Worm (Caenorhabditis elegans) whole organism, L1 larva: Measurements from ENCODE around the gene T23F2.3.
A peak's percentile ranks its signal among the peaks of the same experiment; 100 is the strongest.

Experiments
- C04F5.9 ChIP-seq: sonication (generic microtip); optimal IDR thresholded peaks from 2 replicates; lab custom pipeline; 2016; ENCODE audit warnings: missing genetic modification characterization, missing compliant biosample characterization
- C16A3.4 ChIP-seq: fragments of 150-350 bp; optimal IDR thresholded peaks from 2 replicates; lab custom pipeline; 2014; ENCODE audit warnings: missing biosample characterization, missing genetic modification characterization
- C34B4.2 ChIP-seq: sonication (generic microtip); optimal IDR thresholded peaks from 2 replicates; lab custom pipeline; 2017; ENCODE audit warnings: mild to moderate bottlenecking, missing genetic modification characterization, missing compliant biosample characterization
- alr-1 ChIP-seq: fragments of 200-800 bp; sonication (Bioruptor generic); optimal IDR thresholded peaks from 2 replicates; lab custom pipeline; 2018; ENCODE audit warnings: borderline replicate concordance, mild to moderate bottlenecking, missing genetic modification characterization, missing compliant biosample characterization
- aly-2 ChIP-seq: fragments of 150-350 bp; optimal IDR thresholded peaks from 2 replicates; lab custom pipeline; 2014; ENCODE audit warnings: missing biosample characterization, missing genetic modification characterization
- ama-1 ChIP-seq: fragments of 150-350 bp; optimal IDR thresholded peaks from 2 replicates; lab custom pipeline; 2014
- blmp-1 ChIP-seq: fragments of 150-350 bp; optimal IDR thresholded peaks from 2 replicates; lab custom pipeline; 2014; ENCODE audit warnings: missing biosample characterization, missing genetic modification characterization
- ceh-8 ChIP-seq: fragments of 200-800 bp; sonication (Bioruptor generic); optimal IDR thresholded peaks from 2 replicates; lab custom pipeline; 2018; ENCODE audit warnings: mild to moderate bottlenecking, missing genetic modification characterization, moderate library complexity, missing compliant biosample characterization
- ceh-90 ChIP-seq: sonication (generic microtip); optimal IDR thresholded peaks from 2 replicates; lab custom pipeline; 2016; ENCODE audit warnings: missing genetic modification characterization, missing compliant biosample characterization
- dpl-1 ChIP-seq, 3 experiments: fragments of 150-350 bp in 2 of 3; sonication (generic microtip) in 1 of 3; optimal IDR thresholded peaks; 2 replicates each; lab custom pipeline; 2014 to 2017; ENCODE audit warnings: missing biosample characterization in 3 of 3, missing genetic modification characterization in 3 of 3, missing genetic modification reagents in 3 of 3
- dsc-1 ChIP-seq: sonication (generic microtip); optimal IDR thresholded peaks from 2 replicates; lab custom pipeline; 2016; ENCODE audit warnings: mild to moderate bottlenecking, missing genetic modification characterization, missing compliant biosample characterization
- egl-13 ChIP-seq: sonication (generic microtip); optimal IDR thresholded peaks from 2 replicates; lab custom pipeline; 2016; ENCODE audit warnings: missing genotype, missing genetic modification reagents, missing genetic modification characterization, missing compliant biosample characterization
- elt-3 ChIP-seq, 6 experiments: fragments of 150-350 bp in 1 of 6; sonication (generic microtip); optimal IDR thresholded peaks; 2 replicates each; lab custom pipeline; 2017 to 2018; ENCODE audit warnings: missing biosample characterization in 6 of 6, missing genetic modification characterization in 6 of 6, inconsistent platforms in 1 of 6
- ets-5 ChIP-seq: fragments of 200-800 bp; sonication (Bioruptor generic); IDR thresholded peaks from 2 replicates; pipeline ENCODE4 v1.3.6; 2022; ENCODE audit warnings: missing genetic modification characterization, missing compliant biosample characterization
- fkh-10 ChIP-seq: sonication (generic microtip); optimal IDR thresholded peaks from 2 replicates; lab custom pipeline; 2017; ENCODE audit warnings: missing biosample characterization, missing genetic modification reagents, missing genetic modification characterization
- fkh-4 ChIP-seq: sonication (generic microtip); optimal IDR thresholded peaks from 2 replicates; lab custom pipeline; 2016; ENCODE audit warnings: missing compliant biosample characterization, missing genetic modification characterization, borderline replicate concordance
- fkh-8 ChIP-seq: sonication (generic microtip); optimal IDR thresholded peaks from 2 replicates; lab custom pipeline; 2016; ENCODE audit warnings: mild to moderate bottlenecking, missing genetic modification characterization, missing compliant biosample characterization
- fos-1 ChIP-seq: fragments of 150-350 bp; optimal IDR thresholded peaks from 2 replicates; lab custom pipeline; 2014; ENCODE audit warnings: missing biosample characterization, missing genetic modification characterization
- hlh-17 ChIP-seq: fragments of 200-800 bp; sonication (Bioruptor generic); optimal IDR thresholded peaks from 2 replicates; lab custom pipeline; 2018; ENCODE audit warnings: missing genetic modification characterization, mild to moderate bottlenecking, missing compliant biosample characterization, moderate library complexity, borderline replicate concordance
- hlh-4 ChIP-seq: sonication (generic microtip); optimal IDR thresholded peaks from 2 replicates; lab custom pipeline; 2016; ENCODE audit warnings: mild to moderate bottlenecking, missing genetic modification characterization, missing compliant biosample characterization
- isw-1 ChIP-seq: fragments of 200-800 bp; sonication (Bioruptor generic); IDR thresholded peaks from 2 replicates; pipeline ENCODE4 v1.3.6; 2022; ENCODE audit warnings: missing genetic modification characterization, missing compliant biosample characterization
- jun-1 ChIP-seq: fragments of 150-350 bp; optimal IDR thresholded peaks from 2 replicates; lab custom pipeline; 2014; ENCODE audit warnings: missing biosample characterization, missing genetic modification reagents, missing genetic modification characterization
- lin-39 ChIP-seq: fragments of 150-350 bp; optimal IDR thresholded peaks from 2 replicates; lab custom pipeline; 2014; ENCODE audit warnings: missing biosample characterization, missing genetic modification reagents, missing genetic modification characterization
- lsy-2 ChIP-seq, 2 experiments: fragments of 150-350 bp; optimal IDR thresholded peaks; 2 replicates each; lab custom pipeline; 2014; ENCODE audit warnings: missing biosample characterization in 2 of 2, missing genetic modification characterization in 2 of 2
- nhr-11 ChIP-seq: fragments of 150-350 bp; optimal IDR thresholded peaks from 2 replicates; lab custom pipeline; 2014; ENCODE audit warnings: missing biosample characterization, missing genetic modification characterization
- nhr-12 ChIP-seq: sonication (generic microtip); optimal IDR thresholded peaks from 2 replicates; lab custom pipeline; 2017; ENCODE audit warnings: missing biosample characterization, missing genetic modification characterization
- nhr-19 ChIP-seq: fragments of 200-800 bp; sonication (Bioruptor generic); conservative IDR thresholded peaks from 2 replicates; pipeline ENCODE4 v1.3.6; 2022; ENCODE audit warnings: missing genetic modification characterization, missing compliant biosample characterization
- nhr-20 ChIP-seq: sonication (generic microtip); optimal IDR thresholded peaks from 2 replicates; lab custom pipeline; 2016; ENCODE audit warnings: mild to moderate bottlenecking, missing genetic modification characterization, missing compliant biosample characterization
- nhr-28 ChIP-seq: fragments of 150-350 bp; optimal IDR thresholded peaks from 2 replicates; lab custom pipeline; 2014; ENCODE audit warnings: missing biosample characterization, missing genetic modification characterization
- nhr-47 ChIP-seq: sonication (generic microtip); optimal IDR thresholded peaks from 2 replicates; lab custom pipeline; 2016; ENCODE audit warnings: mild to moderate bottlenecking, missing genetic modification characterization, moderate library complexity, missing compliant biosample characterization
- nhr-71 ChIP-seq: sonication (generic microtip); optimal IDR thresholded peaks from 2 replicates; lab custom pipeline; 2016; ENCODE audit warnings: mild to moderate bottlenecking, missing genetic modification characterization, moderate library complexity, missing compliant biosample characterization
- nhr-76 ChIP-seq: sonication (generic microtip); optimal IDR thresholded peaks from 2 replicates; lab custom pipeline; 2017; ENCODE audit warnings: missing biosample characterization, missing genetic modification characterization
- nhr-77 ChIP-seq: fragments of 150-350 bp; optimal IDR thresholded peaks from 2 replicates; lab custom pipeline; 2014; ENCODE audit warnings: missing biosample characterization, missing genetic modification characterization
- nhr-84 ChIP-seq: sonication (generic microtip); optimal IDR thresholded peaks from 2 replicates; lab custom pipeline; 2017; ENCODE audit warnings: missing biosample characterization, missing genetic modification characterization
- nhr-85 ChIP-seq: sonication (generic microtip); peaks from one replicate; lab custom pipeline; 2016; ENCODE audit warnings: missing genetic modification characterization, inconsistent platforms, missing compliant biosample characterization
- pag-3 ChIP-seq: sonication (generic microtip); optimal IDR thresholded peaks from 2 replicates; lab custom pipeline; 2017; ENCODE audit warnings: missing genetic modification characterization, mild to moderate bottlenecking, missing compliant biosample characterization, antibody characterized with exemption, borderline replicate concordance; ENCODE audit not compliant: insufficient read depth
- pax-3 ChIP-seq: fragments of 200-800 bp; sonication (Bioruptor generic); optimal IDR thresholded peaks from 2 replicates; lab custom pipeline; 2018; ENCODE audit warnings: mild to moderate bottlenecking, missing genetic modification characterization, moderate library complexity, missing compliant biosample characterization
- pqm-1 ChIP-seq: sonication (generic microtip); optimal IDR thresholded peaks from 3 replicates; lab custom pipeline; 2017; ENCODE audit warnings: missing biosample characterization, missing genetic modification characterization
- skn-1 ChIP-seq: fragments of 150-350 bp; optimal IDR thresholded peaks from 2 replicates; lab custom pipeline; 2014; ENCODE audit warnings: missing biosample characterization, missing genetic modification characterization
- sox-4 ChIP-seq: sonication (generic microtip); optimal IDR thresholded peaks from 2 replicates; lab custom pipeline; 2016; ENCODE audit warnings: missing genetic modification characterization, missing compliant biosample characterization
- sup-37 ChIP-seq: fragments of 200-800 bp; sonication (Bioruptor generic); optimal IDR thresholded peaks from 2 replicates; lab custom pipeline; 2018; ENCODE audit warnings: mild to moderate bottlenecking, missing genetic modification characterization, missing compliant biosample characterization
- swsn-7 ChIP-seq: sonication (generic microtip); optimal IDR thresholded peaks from 2 replicates; lab custom pipeline; 2016; ENCODE audit warnings: missing genetic modification characterization, missing compliant biosample characterization
- tbx-2 ChIP-seq: sonication (generic microtip); optimal IDR thresholded peaks from 2 replicates; lab custom pipeline; 2016; ENCODE audit warnings: missing genetic modification characterization, missing compliant biosample characterization
- unc-86 ChIP-seq: sonication (generic microtip); optimal IDR thresholded peaks from 2 replicates; lab custom pipeline; 2016; ENCODE audit warnings: missing genetic modification characterization, missing compliant biosample characterization
- unc-98 ChIP-seq: fragments of 200-800 bp; sonication (Bioruptor generic); IDR thresholded peaks from 2 replicates; pipeline ENCODE4 v1.3.6; 2022; ENCODE audit warnings: missing genetic modification characterization, missing compliant biosample characterization
- xbp-1 ChIP-seq: sonication (generic microtip); optimal IDR thresholded peaks from 2 replicates; lab custom pipeline; 2016; ENCODE audit warnings: missing genetic modification characterization, missing compliant biosample characterization
- zip-4 ChIP-seq: fragments of 200-800 bp; sonication (Bioruptor generic); optimal IDR thresholded peaks from 2 replicates; lab custom pipeline; 2018; ENCODE audit warnings: mild to moderate bottlenecking, missing genetic modification characterization, moderate library complexity, missing compliant biosample characterization
- ztf-11 ChIP-seq, 2 experiments: sonication (generic microtip); optimal IDR thresholded peaks; 2 replicates each; lab custom pipeline; 2016 to 2017; ENCODE audit warnings: missing genetic modification characterization in 2 of 2, missing biosample characterization in 1 of 2, missing compliant biosample characterization in 1 of 2

T23F2.3 gene

ce11 chrX:5512227-5512626, at the start of gene T23F2.3:
T23F2.3 (minus strand) TSS chrX:5512327.
- no peak for TF ChIP-seq fos-1 (tag; lab: Kevin White, UChicago)
- TF ChIP-seq nhr-85 = no peak

ce11 chrX:5557966-5558365, 45.8 kb upstream of the T23F2.3 start, which contains the start of gene C38C5.1:
C38C5.1 (plus strand) TSS chrX:5558055.
- no peak for TF ChIP-seq nhr-76 (tag; lab: Kevin White, UChicago)
- peak; percentile 12 for TF ChIP-seq dsc-1 (tag; lab: Kevin White, UChicago)
- TF ChIP-seq C34B4.2 (tag; lab: Kevin White, UChicago) = no peak

- TF ChIP-seq isw-1 (no peak), nhr-20 (tag; lab: Kevin White, UChicago) (no peak), skn-1 (tag; lab: Kevin White, UChicago) (no peak), pax-3 (tag; lab: Kevin White, UChicago) (peak; percentile 48), hlh-17 (no peak), xbp-1 (tag; lab: Kevin White, UChicago) (no peak), elt-3 (tag; optimal IDR thresholded peaks at IDR 0.05; lab: Kevin White, UChicago) (no peak), hlh-4 (tag; lab: Kevin White, UChicago) (no peak), lin-39 (tag; lab: Kevin White, UChicago) (no peak), blmp-1 (tag; lab: Kevin White, UChicago) (no peak), jun-1 (tag; lab: Kevin White, UChicago) (no peak), nhr-84 (tag; lab: Kevin White, UChicago) (no peak), fkh-4 (tag; lab: Kevin White, UChicago) (no peak), unc-98 (GFP tag; lab: Robert Waterston, UW) (no peak), egl-13 (tag; lab: Kevin White, UChicago) (peak; percentile 41), C04F5.9 (tag; lab: Kevin White, UChicago) (no peak), alr-1 (no peak), nhr-77 (no peak), fkh-8 (tag; lab: Kevin White, UChicago) (peak; percentile 70), sox-4 (tag; lab: Kevin White, UChicago) (peak; percentile 67), C16A3.4 (tag; lab: Kevin White, UChicago) (no peak), pag-3 (tag; lab: Kevin White, UChicago) (no peak), unc-86 (tag; lab: Kevin White, UChicago) (no peak), nhr-19 (GFP tag; lab: Robert Waterston, UW) (no peak), nhr-11 (tag; lab: Kevin White, UChicago) (no peak), ztf-11 (tag; optimal IDR thresholded peaks at IDR 0.05; lab: Kevin White, UChicago) (no peak), sup-37 (GFP tag; lab: Kevin White, UChicago) (no peak), ets-5 (GFP tag; lab: Robert Waterston, UW) (no peak), zip-4 (GFP tag; lab: Kevin White, UChicago) (no peak), dsc-1 (tag; lab: Kevin White, UChicago) (peak; percentile 82), nhr-71 (peak; percentile 38), fos-1 (tag; lab: Kevin White, UChicago) (no peak), ama-1 (lab: Kevin White, UChicago) (no peak), ceh-90 (no peak), nhr-47 (tag; lab: Kevin White, UChicago) (peak; percentile 13), dpl-1 (GFP tag; optimal IDR thresholded peaks at IDR 0.05; lab: Kevin White, UChicago) (no peak), nhr-28 (tag; lab: Kevin White, UChicago) (no peak), ceh-8 (GFP tag; lab: Kevin White, UChicago) (no peak), fkh-10 (GFP tag; lab: Kevin White, UChicago) (no peak), nhr-12 (no peak), lsy-2 (tag; optimal IDR thresholded peaks at IDR 0.05; lab: Kevin White, UChicago) (no peak), swsn-7 (no peak), pqm-1 (tag; lab: Kevin White, UChicago) (no peak), aly-2 (tag; lab: Kevin White, UChicago) (no peak), tbx-2 (tag; lab: Kevin White, UChicago) (no peak)
- TF ChIP-seq, all 84 proteins: peak for 7
Measured at ce11 chrX:5555055-5555629, 43.0 kb upstream of the T23F2.3 start.
